Fruit fly (Drosophila melanogaster): ENCODE data around the gene CG32036.

CG32036 gene

DNA sequence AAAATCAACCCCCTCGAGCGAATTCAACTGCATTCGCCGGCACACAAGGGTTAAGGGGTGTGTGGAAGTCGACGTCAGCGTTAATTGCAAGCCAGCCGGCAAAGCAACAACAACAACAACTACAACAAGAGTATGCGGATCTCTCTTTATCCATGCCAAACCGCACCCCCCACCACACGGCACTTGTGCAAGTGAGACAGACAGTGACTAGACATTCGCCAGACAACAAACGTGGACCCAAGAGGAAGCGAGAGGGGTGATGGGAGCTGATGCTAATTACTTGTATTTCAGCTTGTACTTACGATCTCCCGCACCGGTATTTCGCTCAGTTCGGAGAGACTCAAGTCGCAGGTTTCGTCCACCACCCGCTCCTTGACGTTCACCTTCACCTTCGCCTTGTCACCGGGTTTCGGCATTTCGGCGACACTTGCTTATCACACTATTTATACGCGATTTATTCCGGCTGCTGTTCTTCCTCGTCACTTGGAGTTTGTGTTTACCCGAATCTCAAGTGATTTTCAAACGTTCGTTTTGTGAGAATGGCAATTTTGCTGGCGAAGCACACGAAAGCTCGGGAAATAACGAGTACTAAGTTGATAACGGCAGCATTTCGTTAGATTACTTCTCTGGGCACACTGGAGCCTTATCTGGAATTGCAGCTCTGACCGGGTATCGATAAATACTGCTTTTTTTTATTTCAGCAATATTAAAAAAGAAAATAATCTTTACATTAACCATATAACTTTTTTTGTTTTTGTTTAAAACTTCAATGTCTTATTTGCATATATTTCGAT is 20.2 kb upstream of the CG32036 start, which contains the start of gene CG3408:
Gene CG3408 (minus strand): TSS at position 547 of the 794 bp plus-strand sequence.
- TF ChIP-seq CG17806 (tag; optimal IDR thresholded peaks at IDR 0.05): no peak
- TF ChIP-seq D1 (tag; optimal IDR thresholded peaks at IDR 0.05): no peak
- TF ChIP-seq fd96Ca (GFP tag; IDR thresholded peaks at IDR 0.05): no peak
- peak; percentile 99 for TF ChIP-seq Snoo (tag; optimal IDR thresholded peaks at IDR 0.05)
- TF ChIP-seq Ets98B (GFP tag; IDR thresholded peaks at IDR 0.05): 0 out of 2 replicates have a peak, but pooled peaks have one; percentile 35
- TF ChIP-seq CG34367 (tag; optimal IDR thresholded peaks at IDR 0.05): no peak
- TF ChIP-seq Pif1B (GFP tag; optimal IDR thresholded peaks at IDR 0.05): no peak
- peak; percentile 65; the same call in 2 of the 3 replicates for TF ChIP-seq CG4496 (GFP tag; IDR thresholded peaks at IDR 0.05)
- peak; percentile 77 for TF ChIP-seq CG13204 (GFP tag; optimal IDR thresholded peaks at IDR 0.05)
- no peak for TF ChIP-seq CG9948 (tag; optimal IDR thresholded peaks at IDR 0.05)
- no peak for TF ChIP-seq rn (GFP tag; IDR thresholded peaks at IDR 0.05)
- TF ChIP-seq EcR (GFP tag; optimal IDR thresholded peaks at IDR 0.05): peak; percentile 57
- TF ChIP-seq CG15710 (tag; optimal IDR thresholded peaks at IDR 0.05): no peak
- peak; percentile 37 for TF ChIP-seq Pif1A (GFP tag; optimal IDR thresholded peaks at IDR 0.05)
- no peak for TF ChIP-seq CG14655 (GFP tag; optimal IDR thresholded peaks at IDR 0.05)
- TF ChIP-seq CG10348 (GFP tag; IDR thresholded peaks at IDR 0.05): no peak
- no peak for TF ChIP-seq CG8159 (tag; optimal IDR thresholded peaks at IDR 0.05)
- TF ChIP-seq gl (tag; optimal IDR thresholded peaks at IDR 0.05): peak; percentile 23
- TF ChIP-seq CG12605 (GFP tag; IDR thresholded peaks at IDR 0.05): no peak; the same call in 1 of the 2 replicates

DNA sequence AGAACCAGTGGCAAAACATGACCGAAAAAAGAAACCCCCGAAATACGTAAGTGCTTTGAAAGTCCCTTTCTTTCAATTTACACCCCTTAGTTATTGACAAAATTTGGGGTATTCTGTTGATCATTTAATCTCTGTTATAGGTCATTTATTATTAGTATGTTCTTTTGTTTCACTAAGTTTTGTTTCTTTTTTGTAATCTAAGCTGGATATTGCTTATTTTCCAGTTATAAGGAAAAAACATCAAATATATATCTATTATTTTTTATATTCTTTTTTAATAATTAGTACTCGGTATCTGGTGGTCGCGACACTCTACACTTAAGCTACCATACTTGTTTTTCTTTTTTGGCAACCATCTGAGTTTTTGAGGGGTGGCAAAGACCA is 19.6 kb upstream of the CG32036 start:
- TF ChIP-seq CG8159 (tag; optimal IDR thresholded peaks at IDR 0.05) (peak; percentile 45), CG14655 (GFP tag; optimal IDR thresholded peaks at IDR 0.05) (no peak), CG17806 (tag; optimal IDR thresholded peaks at IDR 0.05) (peak; percentile 23), CG9948 (tag; optimal IDR thresholded peaks at IDR 0.05) (no peak), CG15710 (tag; optimal IDR thresholded peaks at IDR 0.05) (no peak), CG8301 (tag; optimal IDR thresholded peaks at IDR 0.05) (no peak)

DNA sequence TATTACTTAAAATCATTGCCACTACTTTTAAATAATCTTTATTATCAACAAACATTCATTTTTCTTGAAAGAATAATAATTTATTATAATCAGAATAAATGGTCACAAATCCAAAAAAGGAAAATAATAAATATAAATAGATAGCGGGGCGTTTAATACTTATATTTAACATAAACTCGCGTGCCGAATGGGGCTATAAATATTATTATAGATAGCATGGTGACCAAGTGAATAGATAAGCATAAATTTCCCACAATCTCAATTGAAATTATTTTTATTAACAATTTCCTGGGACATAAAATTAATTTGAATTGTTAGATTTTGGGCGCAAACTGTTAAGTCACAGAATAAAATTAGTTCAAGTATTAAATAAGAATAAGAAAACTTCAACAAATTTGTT is 17.4 kb upstream of the CG32036 start:
- TF ChIP-seq Snoo (tag; optimal IDR thresholded peaks at IDR 0.05) (no peak), CG34367 (tag; optimal IDR thresholded peaks at IDR 0.05) (no peak), Pif1A (GFP tag; optimal IDR thresholded peaks at IDR 0.05) (no peak), Ets98B (GFP tag; IDR thresholded peaks at IDR 0.05) (no peak), gl (tag; optimal IDR thresholded peaks at IDR 0.05) (no peak)

DNA sequence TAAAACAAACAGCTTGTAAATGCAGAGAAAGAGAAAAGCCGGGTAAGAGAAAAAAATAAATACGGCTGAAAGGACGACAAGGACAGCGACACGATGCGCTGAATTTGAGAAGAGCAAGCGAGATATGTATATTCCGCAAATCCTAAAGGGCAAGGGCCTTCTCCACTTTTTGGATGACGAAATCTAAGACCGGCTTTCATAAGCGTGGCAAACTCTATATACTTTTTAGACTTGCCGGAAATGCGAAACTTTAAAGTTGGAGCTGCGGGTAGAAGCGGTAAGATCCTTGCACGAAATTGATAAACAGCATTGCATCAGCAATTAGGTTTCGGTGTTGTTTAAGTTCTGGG is 16.7 kb upstream of the CG32036 start:
- TF ChIP-seq rn (GFP tag; IDR thresholded peaks at IDR 0.05) (no peak), CG12605 (GFP tag; IDR thresholded peaks at IDR 0.05) (no peak), CG9948 (tag; optimal IDR thresholded peaks at IDR 0.05) (no peak), EcR (GFP tag; optimal IDR thresholded peaks at IDR 0.05) (peak; percentile 92), CG15710 (tag; optimal IDR thresholded peaks at IDR 0.05) (no peak), D1 (tag; optimal IDR thresholded peaks at IDR 0.05) (no peak), CG8301 (tag; optimal IDR thresholded peaks at IDR 0.05) (no peak)

DNA sequence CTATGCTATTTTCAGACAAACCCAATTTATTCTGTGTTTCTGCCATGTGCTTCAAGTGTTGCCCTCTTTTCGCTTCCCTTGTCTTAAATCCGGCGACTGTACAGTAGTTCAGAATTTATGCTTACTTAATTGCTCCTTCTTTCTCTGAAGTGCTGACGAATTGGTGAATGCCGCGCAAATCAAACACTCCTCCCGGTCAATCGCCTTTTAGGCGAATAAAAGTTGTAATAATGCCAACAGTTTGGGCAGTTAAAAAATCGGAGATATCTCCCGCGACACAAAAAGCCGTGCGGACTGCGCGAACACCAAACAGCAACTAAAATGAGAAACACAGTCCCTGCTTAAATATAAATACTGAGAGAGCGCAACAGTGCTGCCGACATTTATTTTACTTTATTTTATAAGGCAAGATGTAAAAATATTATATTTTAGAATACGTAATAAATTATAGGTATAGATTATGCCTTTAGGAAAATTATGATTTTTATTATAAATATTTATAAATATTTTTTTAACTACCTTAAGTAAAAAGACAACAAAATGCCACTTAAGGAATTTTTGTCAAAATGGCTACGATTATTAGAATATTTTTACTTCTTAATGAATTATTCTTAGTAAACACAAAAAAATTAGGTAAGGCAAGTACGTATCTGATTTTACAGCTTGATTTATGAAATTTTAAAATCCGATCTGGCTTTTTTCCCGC is 16.1 kb upstream of the CG32036 start, which contains the start of gene path:
Gene path (minus strand): TSS at position 322 of the 706 bp plus-strand sequence.
- TF ChIP-seq fd96Ca (GFP tag; IDR thresholded peaks at IDR 0.05) (no peak), CG9948 (tag; optimal IDR thresholded peaks at IDR 0.05) (peak; percentile 55), CG15710 (tag; optimal IDR thresholded peaks at IDR 0.05) (peak; percentile 45), CG8159 (tag; optimal IDR thresholded peaks at IDR 0.05) (peak; percentile 76), CG4496 (GFP tag; IDR thresholded peaks at IDR 0.05) (peak; percentile 56; the same call in 1 of the 3 replicates), CG17806 (tag; optimal IDR thresholded peaks at IDR 0.05) (peak; percentile 12), CG34367 (tag; optimal IDR thresholded peaks at IDR 0.05) (no peak), Ets98B (GFP tag; IDR thresholded peaks at IDR 0.05) (peak; percentile 19; the same call in 1 of the 2 replicates), CG8301 (tag; optimal IDR thresholded peaks at IDR 0.05) (no peak), CG13204 (GFP tag; optimal IDR thresholded peaks at IDR 0.05) (no peak), D1 (tag; optimal IDR thresholded peaks at IDR 0.05) (peak; percentile 80), CG32121 (GFP tag; IDR thresholded peaks at IDR 0.05) (peak; percentile 12; the same call in 1 of the 2 replicates), CG12605 (GFP tag; IDR thresholded peaks at IDR 0.05) (no peak), CG14655 (GFP tag; optimal IDR thresholded peaks at IDR 0.05) (peak; percentile 44), rn (GFP tag; IDR thresholded peaks at IDR 0.05) (no peak), Pif1A (GFP tag; optimal IDR thresholded peaks at IDR 0.05) (no peak), Pif1B (GFP tag; optimal IDR thresholded peaks at IDR 0.05) (peak; percentile 1), gl (tag; optimal IDR thresholded peaks at IDR 0.05) (no peak), Snoo (tag; optimal IDR thresholded peaks at IDR 0.05) (peak; percentile 46), CG10348 (GFP tag; IDR thresholded peaks at IDR 0.05) (no peak), EcR (GFP tag; optimal IDR thresholded peaks at IDR 0.05) (peak; percentile 58)

DNA sequence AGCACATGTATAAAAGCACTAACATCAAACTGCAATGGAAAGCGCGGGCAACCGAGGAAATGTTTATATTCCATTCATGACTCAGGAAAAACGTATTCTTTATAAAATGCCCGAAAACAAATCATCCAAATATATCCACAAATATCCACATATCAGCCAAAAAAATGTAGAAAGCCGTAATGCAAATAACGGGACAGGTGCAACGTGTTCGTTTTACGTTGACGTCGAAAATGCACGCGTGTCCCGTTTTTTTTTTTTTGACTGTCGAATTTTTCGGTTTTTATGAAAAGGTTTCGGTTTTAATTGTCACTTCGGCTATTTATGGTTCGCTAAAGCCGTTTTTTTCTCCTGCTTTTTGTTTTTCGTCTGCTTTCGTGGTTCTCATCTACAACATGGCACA is 15.5 kb upstream of the CG32036 start:
- TF ChIP-seq CG34367 (tag; optimal IDR thresholded peaks at IDR 0.05) (no peak), CG4496 (GFP tag; IDR thresholded peaks at IDR 0.05) (no peak), Pif1A (GFP tag; optimal IDR thresholded peaks at IDR 0.05) (no peak), CG10348 (GFP tag; IDR thresholded peaks at IDR 0.05) (no peak), CG13204 (GFP tag; optimal IDR thresholded peaks at IDR 0.05) (no peak), Pif1B (GFP tag; optimal IDR thresholded peaks at IDR 0.05) (no peak), D1 (tag; optimal IDR thresholded peaks at IDR 0.05) (no peak), Snoo (tag; optimal IDR thresholded peaks at IDR 0.05) (no peak), CG14655 (GFP tag; optimal IDR thresholded peaks at IDR 0.05) (no peak), fd96Ca (GFP tag; IDR thresholded peaks at IDR 0.05) (no peak), CG8159 (tag; optimal IDR thresholded peaks at IDR 0.05) (no peak), Ets98B (GFP tag; IDR thresholded peaks at IDR 0.05) (no peak), CG17806 (tag; optimal IDR thresholded peaks at IDR 0.05) (no peak), CG15710 (tag; optimal IDR thresholded peaks at IDR 0.05) (no peak), CG9948 (tag; optimal IDR thresholded peaks at IDR 0.05) (no peak)
